Worm (Caenorhabditis elegans) whole organism, L4 larva: ENCODE results near the gene F22E5.9.

ENCODE experiments used
- F37D6.2 ChIP-seq: sonication (generic microtip); optimal IDR thresholded peaks from 2 replicates; lab custom pipeline; 2016; ENCODE audit warnings: mild to moderate bottlenecking, missing genetic modification characterization, missing compliant biosample characterization
- Y105C5A.15 ChIP-seq: fragments of 200-800 bp; sonication (Bioruptor generic); IDR thresholded peaks from 2 replicates; pipeline ENCODE4 v1.3.6; 2022; ENCODE audit warnings: missing genetic modification characterization, missing compliant biosample characterization
- nhr-25 ChIP-seq: sonication (generic microtip); optimal IDR thresholded peaks from 2 replicates; lab custom pipeline; 2017; ENCODE audit warnings: missing genetic modification characterization, mild to moderate bottlenecking, missing compliant biosample characterization, antibody characterized with exemption, moderate library complexity, borderline replicate concordance; ENCODE audit not compliant: insufficient read depth
- nhr-28 ChIP-seq: fragments of 150-350 bp; optimal IDR thresholded peaks from 2 replicates; lab custom pipeline; 2014; ENCODE audit warnings: missing biosample characterization, missing genetic modification characterization
- pha-4 ChIP-seq, 2 experiments: fragments of 150-350 bp in 1 of 2; fragments of 200-800 bp in 1 of 2; sonication (Bioruptor generic) in 1 of 2; IDR thresholded peaks in 1 of 2; optimal IDR thresholded peaks in 1 of 2; 2 replicates each; pipeline versions ENCODE4 v1.3.6 to Lab custom; 2014 to 2022; ENCODE audit warnings: missing genetic modification characterization in 2 of 2, missing genetic modification reagents in 2 of 2, missing biosample characterization in 1 of 2, missing compliant biosample characterization in 1 of 2
- pqm-1 ChIP-seq: sonication (generic microtip); optimal IDR thresholded peaks from 2 replicates; lab custom pipeline; 2017; ENCODE audit warnings: missing biosample characterization, missing genetic modification characterization
- snpc-4 ChIP-seq: fragments of 150-350 bp; optimal IDR thresholded peaks from 2 replicates; lab custom pipeline; 2014; ENCODE audit warnings: missing biosample characterization, missing genetic modification characterization
- unc-39 ChIP-seq: sonication (generic microtip); optimal IDR thresholded peaks from 2 replicates; lab custom pipeline; 2017; ENCODE audit warnings: missing biosample characterization, missing genetic modification characterization
- vab-7 ChIP-seq: fragments of 200-800 bp; sonication (Bioruptor generic); IDR thresholded peaks from 2 replicates; pipeline ENCODE4 v1.3.6; 2022; ENCODE audit warnings: missing genetic modification reagents, missing genetic modification characterization, missing compliant biosample characterization

DNA sequence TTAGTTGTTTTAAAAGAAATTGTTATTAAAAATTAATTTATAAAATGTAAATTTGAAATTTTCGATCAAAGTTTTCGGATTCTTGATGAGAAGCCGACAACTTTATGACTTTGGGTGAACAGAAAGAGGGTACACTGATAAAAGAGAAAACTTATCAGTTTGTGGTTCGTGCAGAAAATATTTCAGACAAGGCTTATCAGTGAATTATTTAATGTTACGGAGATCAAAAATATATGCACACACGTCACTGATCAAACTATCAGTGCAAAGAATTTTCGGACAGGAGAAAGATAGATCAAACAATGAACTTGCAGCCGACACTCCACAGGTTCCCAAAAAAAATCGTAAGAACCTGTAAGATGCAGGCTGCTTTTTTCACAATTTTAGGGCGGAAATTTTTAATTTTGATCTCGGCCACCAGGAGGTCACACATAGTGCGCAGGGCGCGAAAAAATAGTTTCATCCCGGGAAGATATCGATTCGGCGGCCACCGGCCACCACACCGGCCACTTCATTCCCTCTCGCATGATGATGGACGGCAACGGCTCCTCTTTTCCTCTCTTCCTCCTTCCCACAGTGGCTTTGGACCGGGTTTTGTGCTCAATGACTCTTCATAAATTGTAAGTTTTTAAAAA is 39.5 kb downstream of the F22E5.9 start, which contains the start of gene F22E5.17:
- TF ChIP-seq nhr-28 (tag; lab: Kevin White, UChicago), result peak; percentile 88
- TF ChIP-seq vab-7 (GFP tag; lab: Robert Waterston, UW), result no peak
- TF ChIP-seq pha-4 (GFP tag; IDR thresholded peaks at IDR 0.05; lab: Robert Waterston, UW), result no peak
- TF ChIP-seq pha-4 (tag; optimal IDR thresholded peaks at IDR 0.05; lab: Kevin White, UChicago), result no peak
- no peak for TF ChIP-seq unc-39
- no peak for TF ChIP-seq F37D6.2 (tag; lab: Kevin White, UChicago)
- TF ChIP-seq snpc-4 (tag; lab: Kevin White, UChicago), result no peak
- no peak for TF ChIP-seq nhr-25
- TF ChIP-seq Y105C5A.15, result no peak
- TF ChIP-seq pqm-1 (tag; lab: Kevin White, UChicago), result peak; percentile 94
